Fruit fly (Drosophila melanogaster) ovary, adult (tissue): ENCODE results near the gene BoYb.

Experiments
- CG17801 ChIP-seq: fragments of 200-800 bp; optimal IDR thresholded peaks from 2 replicates; lab custom pipeline; 2019; ENCODE audit warnings: missing biosample characterization, mild to moderate bottlenecking, missing genetic modification characterization, moderate library complexity; ENCODE audit not compliant: partially characterized antibody

The BoYb gene

dm6 chr3L:22879344-22879723, 22.4 kb upstream of the BoYb start:
- TF ChIP-seq CG17801 (GFP tag; lab: Kevin White, UChicago), result no peak

dm6 chr3L:22880914-22881313, 20.8 kb upstream of the BoYb start, which contains the start of gene slif:
slif (plus strand) TSS chr3L:22881045.
- TF ChIP-seq CG17801 (GFP tag; lab: Kevin White, UChicago), result no peak

dm6 chr3L:22883649-22884048, 18.1 kb upstream of the BoYb start:
- no peak for TF ChIP-seq CG17801 (GFP tag; lab: Kevin White, UChicago)

- no peak for TF ChIP-seq CG17801 (GFP tag; lab: Kevin White, UChicago)
Observed at dm6 chr3L:22884481-22884880, 17.2 kb upstream of the BoYb start.

dm6 chr3L:22885843-22886242, 15.9 kb upstream of the BoYb start:
- TF ChIP-seq CG17801 (GFP tag; lab: Kevin White, UChicago), result no peak

- no peak for TF ChIP-seq CG17801 (GFP tag; lab: Kevin White, UChicago)
Observed at dm6 chr3L:22886939-22887338, 14.8 kb upstream of the BoYb start.

dm6 chr3L:22887677-22888076, 14.0 kb upstream of the BoYb start:
- TF ChIP-seq CG17801 (GFP tag; lab: Kevin White, UChicago), result no peak

- TF ChIP-seq CG17801 (GFP tag; lab: Kevin White, UChicago), result no peak
Observed at dm6 chr3L:22888591-22889258, 13.0 kb upstream of the BoYb start.

dm6 chr3L:22890024-22890423, 11.7 kb upstream of the BoYb start:
- TF ChIP-seq CG17801 (GFP tag; lab: Kevin White, UChicago), result no peak

- no peak for TF ChIP-seq CG17801 (GFP tag; lab: Kevin White, UChicago)
Observed at dm6 chr3L:22891009-22891408, 10.7 kb upstream of the BoYb start.

- no peak for TF ChIP-seq CG17801 (GFP tag; lab: Kevin White, UChicago)
Observed at dm6 chr3L:22894689-22895283, 6.9 kb upstream of the BoYb start.

- TF ChIP-seq CG17801 (GFP tag; lab: Kevin White, UChicago), result no peak
Observed at dm6 chr3L:22898444-22898843, 3.3 kb upstream of the BoYb start, which contains the start of gene CG11131. CG11131 (plus strand) TSS chr3L:22898744.

dm6 chr3L:22909325-22909904, 7.7 kb downstream of the BoYb start:
- no peak for TF ChIP-seq CG17801 (GFP tag; lab: Kevin White, UChicago)

- no peak for TF ChIP-seq CG17801 (GFP tag; lab: Kevin White, UChicago)
Observed at dm6 chr3L:22909914-22910541, 8.3 kb downstream of the BoYb start, which contains the start of gene CG12768. CG12768 (plus strand) TSS chr3L:22910491.

- no peak for TF ChIP-seq CG17801 (GFP tag; lab: Kevin White, UChicago)
Observed at dm6 chr3L:22940249-22940648, 38.5 kb downstream of the BoYb start.
